Worm (Caenorhabditis elegans): ENCODE measurements around the gene C08B6.8.

The C08B6.8 gene

ce11 chrV:10149728-10150127 lies 15.3 kb downstream of the C08B6.8 start, which contains the start of gene srsx-27:
Gene srsx-27 (plus strand): TSS chrV:10150028.
- TF ChIP-seq tag-97 (GFP tag; IDR thresholded peaks at IDR 0.05): no peak
- TF ChIP-seq set-16 (GFP tag; IDR thresholded peaks at IDR 0.05): no peak
- TF ChIP-seq nhr-48 (tag; optimal IDR thresholded peaks at IDR 0.05): no peak
- TF ChIP-seq spr-1 (tag; optimal IDR thresholded peaks at IDR 0.05): no peak
- no peak for TF ChIP-seq tra-1 (GFP tag; IDR thresholded peaks at IDR 0.05)
- TF ChIP-seq D1046.2 (GFP tag; IDR thresholded peaks at IDR 0.05): no peak
- no peak for TF ChIP-seq zip-11 (GFP tag; IDR thresholded peaks at IDR 0.05)
- TF ChIP-seq ama-1 (optimal IDR thresholded peaks at IDR 0.05): no peak

- peak in 1 of 2 experiments; percentile 57 for TF ChIP-seq unc-62 (GFP tag; optimal IDR thresholded peaks at IDR 0.05 in 1 of 2)
- TF ChIP-seq unc-62 (tag; optimal IDR thresholded peaks at IDR 0.05): no peak
- no peak for TF ChIP-seq tra-1 (GFP tag; IDR thresholded peaks at IDR 0.05)
Observed at ce11 chrV:10152278-10152677, 17.8 kb downstream of the C08B6.8 start, which contains the start of gene srsx-28. Gene srsx-28 (plus strand): TSS chrV:10152578.

- TF ChIP-seq ZK337.2 (GFP tag; IDR thresholded peaks at IDR 0.05): no peak
- TF ChIP-seq aha-1 (tag): peak; percentile 94
Observed at ce11 chrV:10153076-10153475, 18.6 kb downstream of the C08B6.8 start.

- TF ChIP-seq skn-1 (tag; optimal IDR thresholded peaks at IDR 0.05) (no peak), rbr-2 (tag; optimal IDR thresholded peaks at IDR 0.05) (no peak), mdl-1 (tag; optimal IDR thresholded peaks at IDR 0.05) (no peak), snpc-4 (tag; optimal IDR thresholded peaks at IDR 0.05) (no peak), pqm-1 (tag; optimal IDR thresholded peaks at IDR 0.05) (no peak), pha-4 (GFP tag; IDR thresholded peaks at IDR 0.05) (no peak), pha-4 (tag; optimal IDR thresholded peaks at IDR 0.05) (no peak), duxl-1 (tag; optimal IDR thresholded peaks at IDR 0.05; ENCODE audit: poor library complexity) (no peak), mxl-3 (GFP tag; optimal IDR thresholded peaks at IDR 0.05) (no peak), daf-8 (GFP tag; IDR thresholded peaks at IDR 0.05) (no peak)
Observed at ce11 chrV:10154698-10155097, 20.3 kb downstream of the C08B6.8 start, which contains the start of gene srsx-29. Gene srsx-29 (plus strand): TSS chrV:10154998.

- TF ChIP-seq nhr-77 (tag; optimal IDR thresholded peaks at IDR 0.05): no peak
- TF ChIP-seq lin-29 (GFP tag; IDR thresholded peaks at IDR 0.05): no peak
Observed at ce11 chrV:10158528-10158927, 24.1 kb downstream of the C08B6.8 start, which contains the start of gene srsx-30. Gene srsx-30 (plus strand): TSS chrV:10158828.

- TF ChIP-seq daf-16 (GFP tag; optimal IDR thresholded peaks at IDR 0.05) (no peak), daf-16 (tag; optimal IDR thresholded peaks at IDR 0.05) (peak; percentile 66), spr-1 (tag; optimal IDR thresholded peaks at IDR 0.05) (no peak), hlh-30 (tag; optimal IDR thresholded peaks at IDR 0.05; ENCODE audit: insufficient read depth) (peak; percentile 42), nhr-28 (tag; optimal IDR thresholded peaks at IDR 0.05) (peak; percentile 54), nhr-77 (tag; optimal IDR thresholded peaks at IDR 0.05) (peak; percentile 31), pqm-1 (tag; optimal IDR thresholded peaks at IDR 0.05) (peak; percentile 1), F26F4.8 (GFP tag; conservative IDR thresholded peaks at IDR 0.05) (no peak), dmd-6 (GFP tag; IDR thresholded peaks at IDR 0.05) (peak; percentile 82), mdl-1 (tag; optimal IDR thresholded peaks at IDR 0.05) (peak in 1 of 2 experiments; percentile 64), pha-4 (GFP tag; IDR thresholded peaks at IDR 0.05) (no peak), pha-4 (tag; optimal IDR thresholded peaks at IDR 0.05) (no peak), dve-1 (tag; optimal IDR thresholded peaks at IDR 0.05; ENCODE audit: insufficient read depth) (peak; percentile 64), php-3 (GFP tag; IDR thresholded peaks at IDR 0.05) (peak; percentile 87)
Observed at ce11 chrV:10159972-10160371, 25.5 kb downstream of the C08B6.8 start.

Data from whole organism, L4 larva.